Fruit fly (Drosophila melanogaster) whole organism, embryonic: ENCODE results near the gene Eig71Eg.

Experiments used
- CG1024 ChIP-seq: fragments of 200-800 bp; sonication (Bioruptor generic); IDR thresholded peaks from 2 replicates; pipeline ENCODE4 v1.3.6; 2022; ENCODE audit warnings: missing biosample characterization, missing genetic modification characterization
- CG15073 ChIP-seq: fragments of 200-800 bp; sonication (Bioruptor generic); optimal IDR thresholded peaks from 2 replicates; lab custom pipeline; 2016; ENCODE audit warnings: missing biosample characterization, missing genetic modification characterization
- CG15514 ChIP-seq: fragments of 200-800 bp; sonication (Bioruptor generic); optimal IDR thresholded peaks from 3 replicates; lab custom pipeline; 2017; ENCODE audit warnings: missing biosample characterization, missing genetic modification characterization, mild to moderate bottlenecking, moderate library complexity, missing genetic modification reagents
- CG15601 ChIP-seq: fragments of 200-800 bp; sonication (Bioruptor generic); optimal IDR thresholded peaks from 3 replicates; lab custom pipeline; 2019; ENCODE audit warnings: missing biosample characterization, mild to moderate bottlenecking, missing genetic modification characterization, moderate library complexity
- CG16863 ChIP-seq: fragments of 200-800 bp; sonication (Bioruptor generic); optimal IDR thresholded peaks from 3 replicates; lab custom pipeline; 2016; ENCODE audit warnings: missing biosample characterization, missing genetic modification characterization
- CG18599 ChIP-seq: fragments of 200-800 bp; sonication (Bioruptor generic); optimal IDR thresholded peaks from 3 replicates; lab custom pipeline; 2017; ENCODE audit warnings: missing biosample characterization, missing genetic modification characterization, mild to moderate bottlenecking, moderate library complexity, missing genetic modification reagents
- CG30020 ChIP-seq: fragments of 200-800 bp; optimal IDR thresholded peaks from 2 replicates; lab custom pipeline; 2019; ENCODE audit warnings: missing biosample characterization, mild to moderate bottlenecking, missing genetic modification characterization, moderate library complexity
- CG3407 ChIP-seq: fragments of 200-800 bp; sonication (Bioruptor generic); optimal IDR thresholded peaks from 2 replicates; lab custom pipeline; 2018; ENCODE audit warnings: missing biosample characterization, mild to moderate bottlenecking, missing genetic modification characterization
- CG5180 ChIP-seq: fragments of 200-800 bp; sonication (Bioruptor generic); optimal IDR thresholded peaks from 3 replicates; lab custom pipeline; 2017; ENCODE audit warnings: missing biosample characterization, missing genetic modification characterization, mild to moderate bottlenecking, moderate library complexity, missing genetic modification reagents
- CG8944 ChIP-seq: fragments of 200-800 bp; sonication (Bioruptor generic); optimal IDR thresholded peaks from 3 replicates; lab custom pipeline; 2016; ENCODE audit warnings: missing biosample characterization, missing genetic modification characterization
- Dbx ChIP-seq: fragments of 200-800 bp; sonication (Bioruptor generic); IDR thresholded peaks from 3 replicates; pipeline ENCODE4 v1.3.6; 2022; ENCODE audit warnings: missing biosample characterization, missing genetic modification characterization
- Doc2 ChIP-seq: fragments of 200-800 bp; sonication (Bioruptor generic); IDR thresholded peaks from 2 replicates; pipeline ENCODE4 v1.3.6; 2022; ENCODE audit warnings: missing biosample characterization, missing genetic modification characterization
- GATAe ChIP-seq: fragments of 200-800 bp; sonication (Bioruptor generic); conservative IDR thresholded peaks from 2 replicates; pipeline ENCODE4 v1.3.6; 2022; ENCODE audit warnings: missing biosample characterization, missing genetic modification characterization
- HLHmδ ChIP-seq: fragments of 200-800 bp; sonication (Bioruptor generic); optimal IDR thresholded peaks from 2 replicates; lab custom pipeline; 2018; ENCODE audit warnings: missing biosample characterization, mild to moderate bottlenecking, missing genetic modification characterization, moderate library complexity
- Hey ChIP-seq: fragments of 200-800 bp; sonication (Bioruptor generic); optimal IDR thresholded peaks from 3 replicates; lab custom pipeline; 2018; ENCODE audit warnings: missing biosample characterization, mild to moderate bottlenecking, missing genetic modification characterization
- Hr51 ChIP-seq, 2 experiments: fragments of 200-800 bp; sonication (Bioruptor generic); optimal IDR thresholded peaks; 2 replicates in 1 of 2; 3 replicates in 1 of 2; lab custom pipeline; 2016 to 2018; ENCODE audit warnings: missing biosample characterization in 2 of 2, missing genetic modification characterization in 2 of 2, mild to moderate bottlenecking in 1 of 2, moderate library complexity in 1 of 2
- Lim3 ChIP-seq: fragments of 200-800 bp; sonication (Bioruptor generic); IDR thresholded peaks from 2 replicates; pipeline ENCODE4 v1.3.6; 2022; ENCODE audit warnings: missing biosample characterization, missing genetic modification characterization
- MTF-1 ChIP-seq: fragments of 200-800 bp; sonication (Bioruptor generic); optimal IDR thresholded peaks from 2 replicates; lab custom pipeline; 2018; ENCODE audit warnings: missing biosample characterization, mild to moderate bottlenecking, missing genetic modification characterization, borderline replicate concordance
- Myb ChIP-seq: fragments of 200-800 bp; sonication (Bioruptor generic); optimal IDR thresholded peaks from 2 replicates; lab custom pipeline; 2016; ENCODE audit warnings: missing biosample characterization, missing genetic modification characterization
- Oli ChIP-seq: fragments of 200-800 bp; sonication (Bioruptor generic); optimal IDR thresholded peaks from 2 replicates; lab custom pipeline; 2018; ENCODE audit warnings: missing biosample characterization, mild to moderate bottlenecking, missing genetic modification characterization, moderate library complexity
- Sin3A ChIP-seq: fragments of >200 bp; optimal IDR thresholded peaks from 2 replicates; lab custom pipeline; 2018
- TFAM ChIP-seq: fragments of 200-800 bp; sonication (Bioruptor generic); optimal IDR thresholded peaks from 2 replicates; lab custom pipeline; 2017; ENCODE audit warnings: missing biosample characterization, missing genetic modification characterization, inconsistent platforms
- Taf1 ChIP-seq: fragments of 200-800 bp; sonication (Bioruptor generic); IDR thresholded peaks from 2 replicates; pipeline ENCODE4 v1.3.6; 2022; ENCODE audit warnings: missing biosample characterization, missing genetic modification characterization
- al ChIP-seq: fragments of 200-800 bp; sonication (Bioruptor generic); IDR thresholded peaks from 2 replicates; pipeline ENCODE4 v1.3.6; 2022; ENCODE audit warnings: missing biosample characterization, missing genetic modification characterization
- bcd ChIP-seq: fragments of 200-800 bp; sonication (Bioruptor generic); optimal IDR thresholded peaks from 2 replicates; lab custom pipeline; 2017; ENCODE audit warnings: missing biosample characterization, mild to moderate bottlenecking, missing genetic modification characterization
- caup ChIP-seq: fragments of 200-800 bp; sonication (Bioruptor generic); optimal IDR thresholded peaks from 3 replicates; lab custom pipeline; 2017; ENCODE audit warnings: missing biosample characterization, mild to moderate bottlenecking, missing genetic modification characterization, moderate library complexity; ENCODE audit not compliant: severe bottlenecking
- corto ChIP-seq: fragments of 200-800 bp; sonication (Bioruptor generic); optimal IDR thresholded peaks from 2 replicates; lab custom pipeline; 2016; ENCODE audit warnings: missing biosample characterization, mild to moderate bottlenecking, missing genetic modification characterization, moderate library complexity
- exex ChIP-seq: fragments of 200-800 bp; sonication (Bioruptor generic); optimal IDR thresholded peaks from 4 replicates; lab custom pipeline; 2018; ENCODE audit warnings: missing biosample characterization, mild to moderate bottlenecking, missing genetic modification characterization, moderate library complexity
- eyg ChIP-seq: fragments of 200-800 bp; sonication (Bioruptor generic); optimal IDR thresholded peaks from 3 replicates; lab custom pipeline; 2016; ENCODE audit warnings: missing biosample characterization, missing genetic modification characterization
- fd96Cb ChIP-seq: fragments of 200-800 bp; sonication (Bioruptor generic); optimal IDR thresholded peaks from 2 replicates; lab custom pipeline; 2018; ENCODE audit warnings: missing biosample characterization, mild to moderate bottlenecking, missing genetic modification characterization, moderate library complexity
- gem ChIP-seq: fragments of 200-800 bp; sonication (Bioruptor generic); optimal IDR thresholded peaks from 2 replicates; lab custom pipeline; 2019; ENCODE audit warnings: missing biosample characterization, mild to moderate bottlenecking, missing genetic modification characterization, moderate library complexity
- jing ChIP-seq: fragments of 200-800 bp; sonication (Bioruptor generic); optimal IDR thresholded peaks from 2 replicates; lab custom pipeline; 2018; ENCODE audit warnings: missing biosample characterization, mild to moderate bottlenecking, missing genetic modification characterization
- kah ChIP-seq: fragments of 200-800 bp; sonication (Bioruptor generic); optimal IDR thresholded peaks from 2 replicates; lab custom pipeline; 2018; ENCODE audit warnings: missing biosample characterization, mild to moderate bottlenecking, missing genetic modification characterization
- knrl ChIP-seq: fragments of 200-800 bp; sonication (Bioruptor generic); IDR thresholded peaks from 3 replicates; pipeline ENCODE4 v1.3.6; 2022; ENCODE audit warnings: missing biosample characterization, missing genetic modification characterization; ENCODE audit not compliant: partially characterized antibody
- maf-S ChIP-seq: fragments of 200-800 bp; sonication (Bioruptor generic); optimal IDR thresholded peaks from 2 replicates; lab custom pipeline; 2016; ENCODE audit warnings: missing biosample characterization, missing genetic modification characterization
- mam ChIP-seq: fragments of 200-800 bp; sonication (Bioruptor generic); optimal IDR thresholded peaks from 3 replicates; lab custom pipeline; 2016; ENCODE audit warnings: missing biosample characterization, missing genetic modification characterization
- oc ChIP-seq: fragments of 200-800 bp; sonication (Bioruptor generic); optimal IDR thresholded peaks from 2 replicates; lab custom pipeline; 2018; ENCODE audit warnings: missing biosample characterization, mild to moderate bottlenecking, missing genetic modification characterization, moderate library complexity
- p53 ChIP-seq: fragments of 200-800 bp; sonication (Bioruptor generic); optimal IDR thresholded peaks from 2 replicates; lab custom pipeline; 2016; ENCODE audit warnings: missing biosample characterization, missing genetic modification characterization
- pho ChIP-seq: fragments of 200-800 bp; sonication (Bioruptor generic); optimal IDR thresholded peaks from 2 replicates; lab custom pipeline; 2016; ENCODE audit warnings: missing biosample characterization, missing genetic modification characterization
- sd ChIP-seq: fragments of 200-800 bp; sonication (Bioruptor generic); optimal IDR thresholded peaks from 3 replicates; lab custom pipeline; 2018; ENCODE audit warnings: missing biosample characterization, mild to moderate bottlenecking, missing genetic modification characterization, moderate library complexity
- sens ChIP-seq: fragments of 200-800 bp; sonication (Bioruptor generic); peaks from one replicate; lab custom pipeline; 2016; ENCODE audit warnings: missing biosample characterization, missing genetic modification characterization
- sna ChIP-seq: fragments of 200-800 bp; sonication (Bioruptor generic); IDR thresholded peaks from 2 replicates; pipeline ENCODE4 v1.3.6; 2022; ENCODE audit warnings: missing biosample characterization, missing genetic modification characterization; ENCODE audit not compliant: partially characterized antibody
- sr ChIP-seq: fragments of 200-800 bp; sonication (Bioruptor generic); IDR thresholded peaks from 3 replicates; pipeline ENCODE4 v1.3.6; 2022; ENCODE audit warnings: missing biosample characterization, missing genetic modification characterization
- tin ChIP-seq: fragments of 200-800 bp; sonication (Bioruptor generic); optimal IDR thresholded peaks from 3 replicates; lab custom pipeline; 2016; ENCODE audit warnings: missing biosample characterization, missing genetic modification characterization
- tna ChIP-seq: fragments of 200-800 bp; sonication (Bioruptor generic); IDR thresholded peaks from 2 replicates; pipeline ENCODE4 v1.3.6; 2022; ENCODE audit warnings: missing biosample characterization, missing genetic modification characterization; ENCODE audit not compliant: partially characterized antibody
- trh ChIP-seq: fragments of 200-800 bp; sonication (Bioruptor generic); optimal IDR thresholded peaks from 2 replicates; lab custom pipeline; 2016; ENCODE audit warnings: missing biosample characterization, missing genetic modification characterization
- tup ChIP-seq: fragments of 200-800 bp; sonication (Bioruptor generic); optimal IDR thresholded peaks from 2 replicates; lab custom pipeline; 2016; ENCODE audit warnings: missing biosample characterization, mild to moderate bottlenecking, missing genetic modification characterization, moderate library complexity
- vfl ChIP-seq: fragments of 200-800 bp; sonication (Bioruptor generic); optimal IDR thresholded peaks from 2 replicates; lab custom pipeline; 2016; ENCODE audit warnings: missing biosample characterization, missing genetic modification characterization
- wor ChIP-seq: fragments of 200-800 bp; sonication (Bioruptor generic); IDR thresholded peaks from 2 replicates; pipeline ENCODE4 v1.3.6; 2022; ENCODE audit warnings: missing biosample characterization, missing genetic modification characterization
- z ChIP-seq: fragments of 200-800 bp; sonication (Bioruptor generic); IDR thresholded peaks from 3 replicates; pipeline ENCODE4 v1.3.6; 2022; ENCODE audit warnings: missing biosample characterization, missing genetic modification characterization

Eig71Eg gene

dm6 chr3L:15660915-15661314 lies 3.5 kb downstream of the Eig71Eg start, which contains the start of the genes Eig71Ej and Eig71Ek:
Eig71Ej (minus strand) TSS chr3L:15661015.
Eig71Ek (plus strand) TSS chr3L:15661248.
- no peak for TF ChIP-seq CG5180 (GFP tag; lab: Kevin White, UChicago)
- no peak for TF ChIP-seq HLHmδ (GFP tag; lab: Kevin White, UChicago)
- no peak for TF ChIP-seq MTF-1
- no peak for TF ChIP-seq exex (tag; lab: Kevin White, UChicago)
- TF ChIP-seq vfl (GFP tag; lab: Kevin White, UChicago), result no peak
- TF ChIP-seq Doc2 (GFP tag; lab: Robert Waterston, UW), result no peak
- TF ChIP-seq tup (GFP tag; lab: Kevin White, UChicago), result no peak
- TF ChIP-seq sd, result no peak
- no peak for TF ChIP-seq mam (GFP tag; lab: Kevin White, UChicago)
- no peak for TF ChIP-seq jing (GFP tag; lab: Kevin White, UChicago)
- TF ChIP-seq bcd (GFP tag; lab: Kevin White, UChicago), result no peak

- TF ChIP-seq CG30020 (tag; lab: Kevin White, UChicago) (no peak), Oli (tag; lab: Kevin White, UChicago) (no peak), eyg (GFP tag; lab: Kevin White, UChicago) (no peak), tna (GFP tag; lab: Robert Waterston, UW) (no peak), wor (GFP tag; lab: Robert Waterston, UW) (no peak), maf-S (GFP tag; lab: Kevin White, UChicago) (no peak), Dbx (no peak), CG16863 (no peak), CG8944 (GFP tag; lab: Kevin White, UChicago) (no peak), gem (no peak), TFAM (GFP tag; lab: Kevin White, UChicago) (no peak), Hr51 (GFP tag; optimal IDR thresholded peaks at IDR 0.05; lab: Kevin White, UChicago) (no peak), al (no peak), CG15073 (GFP tag; lab: Kevin White, UChicago) (no peak), kah (GFP tag; lab: Kevin White, UChicago) (no peak), fd96Cb (tag; lab: Kevin White, UChicago) (no peak), Lim3 (GFP tag; lab: Robert Waterston, UW) (no peak)
Observed at dm6 chr3L:15661567-15661966, 4.1 kb downstream of the Eig71Eg start, which contains the start of gene CG43082. CG43082 (plus strand) TSS chr3L:15661867.

dm6 chr3L:15662510-15662909 lies 5.1 kb downstream of the Eig71Eg start:
- TF ChIP-seq trh (no peak), CG15514 (GFP tag; lab: Kevin White, UChicago) (no peak), GATAe (GFP tag; lab: Robert Waterston, UW) (no peak), CG3407 (GFP tag; lab: Kevin White, UChicago) (no peak), CG18599 (peak; percentile 12), CG15601 (tag; lab: Kevin White, UChicago) (no peak), sr (GFP tag; lab: Robert Waterston, UW) (no peak), sna (no peak), pho (GFP tag; lab: Kevin White, UChicago) (no peak), Myb (no peak), CG1024 (GFP tag; lab: Robert Waterston, UW) (no peak), Hey (tag; lab: Kevin White, UChicago) (peak; percentile 92), z (GFP tag; lab: Robert Waterston, UW) (peak; percentile 66; the same call in 2 of the 3 replicates), Sin3A (lab: Kevin White, UChicago) (no peak), caup (GFP tag; lab: Kevin White, UChicago) (no peak), Taf1 (no peak), sens (GFP tag; lab: Kevin White, UChicago) (peak; percentile 68), tin (no peak), corto (GFP tag; lab: Kevin White, UChicago) (no peak), p53 (no peak), knrl (GFP tag; lab: Robert Waterston, UW) (no peak), oc (tag; lab: Kevin White, UChicago) (no peak)
